Worm (Caenorhabditis elegans) whole organism, L3 larva: ENCODE results near the gene Y75B8A.63.

Experiments
- R02D3.7 ChIP-seq: fragments of 150-350 bp; optimal IDR thresholded peaks from 2 replicates; lab custom pipeline; 2014; ENCODE audit warnings: missing biosample characterization, missing genetic modification characterization
- ZK546.5 ChIP-seq: sonication (generic microtip); optimal IDR thresholded peaks from 2 replicates; lab custom pipeline; 2017; ENCODE audit warnings: missing biosample characterization, missing genetic modification characterization
- aly-2 ChIP-seq: fragments of 150-350 bp; optimal IDR thresholded peaks from 2 replicates; lab custom pipeline; 2014; ENCODE audit warnings: missing biosample characterization, missing genetic modification characterization
- ama-1 ChIP-seq: fragments of 150-350 bp; optimal IDR thresholded peaks from 2 replicates; lab custom pipeline; 2018
- ceh-28 ChIP-seq: fragments of 150-350 bp; optimal IDR thresholded peaks from 2 replicates; lab custom pipeline; 2014; ENCODE audit warnings: missing biosample characterization, missing genetic modification reagents, missing genetic modification characterization
- ceh-82 ChIP-seq: fragments of 150-350 bp; optimal IDR thresholded peaks from 2 replicates; lab custom pipeline; 2014; ENCODE audit warnings: missing biosample characterization, missing genetic modification characterization
- egl-5 ChIP-seq: fragments of 150-350 bp; optimal IDR thresholded peaks from 2 replicates; lab custom pipeline; 2017; ENCODE audit warnings: missing biosample characterization, missing genetic modification reagents, missing genetic modification characterization, inconsistent platforms
- elt-1 ChIP-seq: fragments of 150-350 bp; optimal IDR thresholded peaks from 2 replicates; lab custom pipeline; 2014; ENCODE audit warnings: missing biosample characterization, missing genetic modification characterization
- elt-2 ChIP-seq: sonication (generic microtip); optimal IDR thresholded peaks from 2 replicates; lab custom pipeline; 2016; ENCODE audit warnings: missing genetic modification reagents, mild to moderate bottlenecking, missing genetic modification characterization, missing compliant biosample characterization
- elt-3 ChIP-seq, 3 experiments: fragments of 150-350 bp in 1 of 3; sonication (generic microtip) in 2 of 3; optimal IDR thresholded peaks; 2 replicates in 2 of 3; 4 replicates in 1 of 3; lab custom pipeline; 2014 to 2017; ENCODE audit warnings: missing biosample characterization in 3 of 3, missing genetic modification characterization in 3 of 3
- eor-1 ChIP-seq, 2 experiments: fragments of 150-350 bp; optimal IDR thresholded peaks; 2 replicates each; lab custom pipeline; 2014 to 2018; ENCODE audit warnings: missing biosample characterization in 2 of 2, missing genetic modification characterization in 2 of 2
- fkh-10 ChIP-seq: sonication (generic microtip); optimal IDR thresholded peaks from 2 replicates; lab custom pipeline; 2017; ENCODE audit warnings: missing biosample characterization, missing genetic modification reagents, missing genetic modification characterization
- fkh-2 ChIP-seq: fragments of 150-350 bp; optimal IDR thresholded peaks from 2 replicates; lab custom pipeline; 2014; ENCODE audit warnings: missing biosample characterization, missing genetic modification reagents, missing genetic modification characterization
- fos-1 ChIP-seq: fragments of 150-350 bp; optimal IDR thresholded peaks from 2 replicates; lab custom pipeline; 2014; ENCODE audit warnings: missing biosample characterization, missing genetic modification characterization
- hmg-11 ChIP-seq: sonication (generic microtip); optimal IDR thresholded peaks from 2 replicates; lab custom pipeline; 2016; ENCODE audit warnings: missing genetic modification characterization, missing compliant biosample characterization
- jun-1 ChIP-seq: fragments of 150-350 bp; optimal IDR thresholded peaks from 2 replicates; lab custom pipeline; 2014; ENCODE audit warnings: missing biosample characterization, missing genetic modification reagents, missing genetic modification characterization
- lin-15B ChIP-seq: fragments of 150-350 bp; optimal IDR thresholded peaks from 2 replicates; lab custom pipeline; 2014; ENCODE audit warnings: missing biosample characterization, missing genetic modification characterization
- lin-39 ChIP-seq: fragments of 150-350 bp; optimal IDR thresholded peaks from 2 replicates; lab custom pipeline; 2018; ENCODE audit warnings: missing biosample characterization, missing genetic modification reagents, missing genetic modification characterization
- lsy-12 ChIP-seq: sonication (generic microtip); optimal IDR thresholded peaks from 2 replicates; lab custom pipeline; 2016; ENCODE audit warnings: mild to moderate bottlenecking, missing genetic modification characterization, missing compliant biosample characterization
- mdl-1 ChIP-seq: fragments of 150-350 bp; optimal IDR thresholded peaks from 2 replicates; lab custom pipeline; 2014; ENCODE audit warnings: missing biosample characterization, missing genetic modification characterization
- mml-1 ChIP-seq: fragments of 150-350 bp; sonication (generic microtip); optimal IDR thresholded peaks from 3 replicates; lab custom pipeline; 2014; ENCODE audit warnings: missing biosample characterization, missing genetic modification characterization
- nfya-1 ChIP-seq: sonication (generic microtip); optimal IDR thresholded peaks from 2 replicates; lab custom pipeline; 2017; ENCODE audit warnings: missing genetic modification characterization, mild to moderate bottlenecking, missing compliant biosample characterization, antibody characterized with exemption, moderate library complexity; ENCODE audit not compliant: insufficient read depth
- nhr-11 ChIP-seq: fragments of 150-350 bp; optimal IDR thresholded peaks from 2 replicates; lab custom pipeline; 2014; ENCODE audit warnings: missing biosample characterization, missing genetic modification characterization
- nhr-23 ChIP-seq: fragments of 150-350 bp; optimal IDR thresholded peaks from 2 replicates; lab custom pipeline; 2014; ENCODE audit warnings: missing biosample characterization, missing genetic modification reagents, missing genetic modification characterization
- nhr-25 ChIP-seq: sonication (generic microtip); optimal IDR thresholded peaks from 2 replicates; lab custom pipeline; 2017; ENCODE audit warnings: missing biosample characterization, missing genetic modification characterization
- nhr-28 ChIP-seq: fragments of 150-350 bp; optimal IDR thresholded peaks from 2 replicates; lab custom pipeline; 2014; ENCODE audit warnings: missing biosample characterization, missing genetic modification characterization
- nhr-43 ChIP-seq: sonication (generic microtip); optimal IDR thresholded peaks from 2 replicates; lab custom pipeline; 2016; ENCODE audit warnings: mild to moderate bottlenecking, missing genetic modification characterization, missing compliant biosample characterization; ENCODE audit not compliant: poor library complexity, severe bottlenecking
- nhr-76 ChIP-seq: fragments of 150-350 bp; sonication (generic microtip); optimal IDR thresholded peaks from 5 replicates; lab custom pipeline; 2014; ENCODE audit warnings: missing biosample characterization, missing genetic modification characterization
- pha-4 ChIP-seq: fragments of 150-350 bp; optimal IDR thresholded peaks from 2 replicates; lab custom pipeline; 2014; ENCODE audit warnings: missing biosample characterization, missing genetic modification reagents, missing genetic modification characterization
- pqm-1 ChIP-seq: fragments of 150-350 bp; optimal IDR thresholded peaks from 2 replicates; lab custom pipeline; 2017; ENCODE audit warnings: missing biosample characterization, missing genetic modification characterization, inconsistent platforms
- sea-2 ChIP-seq: fragments of 150-350 bp; sonication (generic microtip); optimal IDR thresholded peaks from 4 replicates; lab custom pipeline; 2014; ENCODE audit warnings: missing biosample characterization, missing genetic modification reagents, missing genetic modification characterization
- skn-1 ChIP-seq: fragments of 150-350 bp; optimal IDR thresholded peaks from 2 replicates; lab custom pipeline; 2014; ENCODE audit warnings: missing biosample characterization, missing genetic modification characterization
- snpc-4 ChIP-seq: fragments of 150-350 bp; optimal IDR thresholded peaks from 2 replicates; lab custom pipeline; 2014; ENCODE audit warnings: missing biosample characterization, missing genetic modification characterization
- tbx-2 ChIP-seq: sonication (generic microtip); optimal IDR thresholded peaks from 2 replicates; lab custom pipeline; 2016; ENCODE audit warnings: mild to moderate bottlenecking, missing genetic modification characterization, missing compliant biosample characterization
- unc-39 ChIP-seq: sonication (generic microtip); optimal IDR thresholded peaks from 4 replicates; lab custom pipeline; 2017; ENCODE audit warnings: missing biosample characterization, missing genetic modification characterization
- ztf-11 ChIP-seq: fragments of 150-350 bp; optimal IDR thresholded peaks from 2 replicates; lab custom pipeline; 2014; ENCODE audit warnings: missing biosample characterization, missing genetic modification characterization
- ztf-4 ChIP-seq: fragments of 150-350 bp; optimal IDR thresholded peaks from 2 replicates; lab custom pipeline; 2014; ENCODE audit warnings: missing biosample characterization, missing genetic modification characterization

Gene Y75B8A.63

ce11 chrIII:12359265-12359664, 31.5 kb downstream of the Y75B8A.63 start, which contains the start of gene Y75B8A.34:
Gene Y75B8A.34, plus strand, starts transcription at chrIII:12359565.
- TF ChIP-seq pqm-1 (tag; lab: Kevin White, UChicago) (no peak), snpc-4 (tag; lab: Kevin White, UChicago) (no peak), ztf-11 (tag; lab: Kevin White, UChicago) (no peak), lsy-12 (no peak), mdl-1 (tag; lab: Kevin White, UChicago) (no peak), ztf-4 (tag; lab: Kevin White, UChicago) (no peak), mml-1 (no peak), fos-1 (tag; lab: Kevin White, UChicago) (no peak), fkh-2 (tag; lab: Kevin White, UChicago) (no peak), fkh-10 (no peak), R02D3.7 (tag; lab: Kevin White, UChicago) (no peak), elt-1 (tag; lab: Kevin White, UChicago) (no peak), ama-1 (no peak), lin-39 (tag; lab: Kevin White, UChicago) (no peak), sea-2 (GFP tag; lab: Kevin White, UChicago) (no peak), eor-1 (tag; optimal IDR thresholded peaks at IDR 0.05; lab: Kevin White, UChicago) (no peak)

ce11 chrIII:12366989-12367557, 39.3 kb downstream of the Y75B8A.63 start, which contains the start of gene Y75B8A.33:
Gene Y75B8A.33, minus strand, starts transcription at chrIII:12367373.
- TF ChIP-seq ama-1 (peak; percentile 63), nhr-43 (tag; lab: Kevin White, UChicago) (no peak), elt-2 (peak; percentile 29), pqm-1 (tag; lab: Kevin White, UChicago) (no peak), nhr-25 (tag; lab: Kevin White, UChicago) (no peak), nhr-23 (tag; lab: Kevin White, UChicago) (peak; percentile 21), fkh-2 (tag; lab: Kevin White, UChicago) (no peak), sea-2 (GFP tag; lab: Kevin White, UChicago) (no peak), eor-1 (tag; optimal IDR thresholded peaks at IDR 0.05; lab: Kevin White, UChicago) (no peak), fkh-10 (no peak), jun-1 (no peak), ceh-28 (no peak)

- TF ChIP-seq eor-1 (tag; optimal IDR thresholded peaks at IDR 0.05; lab: Kevin White, UChicago) (no peak), ZK546.5 (tag; lab: Kevin White, UChicago) (no peak), nfya-1 (tag; lab: Kevin White, UChicago) (no peak), lin-15B (tag; lab: Kevin White, UChicago) (no peak), aly-2 (tag; lab: Kevin White, UChicago) (no peak), mdl-1 (tag; lab: Kevin White, UChicago) (no peak), nhr-43 (tag; lab: Kevin White, UChicago) (no peak), unc-39 (no peak), ceh-28 (no peak), fkh-10 (no peak), nhr-25 (tag; lab: Kevin White, UChicago) (no peak), egl-5 (tag; lab: Kevin White, UChicago) (no peak), fos-1 (tag; lab: Kevin White, UChicago) (no peak), skn-1 (tag; lab: Kevin White, UChicago) (no peak), nhr-11 (tag; lab: Kevin White, UChicago) (no peak), pqm-1 (tag; lab: Kevin White, UChicago) (no peak), elt-2 (no peak), ceh-82 (tag; lab: Kevin White, UChicago) (no peak), snpc-4 (tag; lab: Kevin White, UChicago) (no peak)
Observed at ce11 chrIII:12367891-12368290, 40.1 kb downstream of the Y75B8A.63 start.

ce11 chrIII:12368462-12369306, 40.9 kb downstream of the Y75B8A.63 start, which contains the start of gene his-72:
Gene his-72, minus strand, starts transcription at chrIII:12369050.
- TF ChIP-seq elt-2: peak; percentile 14
- TF ChIP-seq nfya-1 (tag; lab: Kevin White, UChicago): peak; percentile 60
- TF ChIP-seq ceh-28: peak; percentile 3
- TF ChIP-seq mdl-1 (tag; lab: Kevin White, UChicago): no peak
- TF ChIP-seq sea-2 (GFP tag; lab: Kevin White, UChicago): peak; percentile 59
- TF ChIP-seq elt-3 (tag; optimal IDR thresholded peaks at IDR 0.05; lab: Kevin White, UChicago): no peak
- peak; percentile 3 for TF ChIP-seq pqm-1 (tag; lab: Kevin White, UChicago)
- peak; percentile 54 for TF ChIP-seq lin-15B (tag; lab: Kevin White, UChicago)
- no peak for TF ChIP-seq nhr-76
- peak; percentile 91 for TF ChIP-seq lin-39 (tag; lab: Kevin White, UChicago)
- TF ChIP-seq hmg-11 (tag; lab: Kevin White, UChicago): no peak
- TF ChIP-seq ztf-4 (tag; lab: Kevin White, UChicago): no peak
- TF ChIP-seq lsy-12: peak; percentile 56
- TF ChIP-seq nhr-43 (tag; lab: Kevin White, UChicago): peak; percentile 8
- TF ChIP-seq ama-1: peak; percentile 90
- TF ChIP-seq tbx-2 (tag; lab: Kevin White, UChicago): peak; percentile 25
- TF ChIP-seq nhr-28 (tag; lab: Kevin White, UChicago): no peak
- TF ChIP-seq pha-4 (tag; lab: Kevin White, UChicago): peak; percentile 44
- TF ChIP-seq nhr-25 (tag; lab: Kevin White, UChicago): peak; percentile 40
